Worm (Caenorhabditis elegans) whole organism, L3 larva: ENCODE measurements around the gene F37C4.8.

Experiments
- R02D3.7 ChIP-seq: fragments of 150-350 bp; optimal IDR thresholded peaks from 2 replicates; lab custom pipeline; 2014; ENCODE audit warnings: missing biosample characterization, missing genetic modification characterization
- aly-2 ChIP-seq: fragments of 150-350 bp; optimal IDR thresholded peaks from 2 replicates; lab custom pipeline; 2014; ENCODE audit warnings: missing biosample characterization, missing genetic modification characterization
- ama-1 ChIP-seq: fragments of 150-350 bp; optimal IDR thresholded peaks from 2 replicates; lab custom pipeline; 2018
- ceh-16 ChIP-seq: sonication (generic microtip); optimal IDR thresholded peaks from 2 replicates; lab custom pipeline; 2017; ENCODE audit warnings: missing biosample characterization, missing genetic modification characterization
- egl-5 ChIP-seq: fragments of 150-350 bp; optimal IDR thresholded peaks from 2 replicates; lab custom pipeline; 2017; ENCODE audit warnings: missing biosample characterization, missing genetic modification reagents, missing genetic modification characterization, inconsistent platforms
- elt-2 ChIP-seq: sonication (generic microtip); optimal IDR thresholded peaks from 2 replicates; lab custom pipeline; 2016; ENCODE audit warnings: missing genetic modification reagents, mild to moderate bottlenecking, missing genetic modification characterization, missing compliant biosample characterization
- elt-3 ChIP-seq, 3 experiments: fragments of 150-350 bp in 1 of 3; sonication (generic microtip) in 2 of 3; optimal IDR thresholded peaks; 2 replicates in 2 of 3; 4 replicates in 1 of 3; lab custom pipeline; 2014 to 2017; ENCODE audit warnings: missing biosample characterization in 3 of 3, missing genetic modification characterization in 3 of 3
- eor-1 ChIP-seq, 2 experiments: fragments of 150-350 bp; optimal IDR thresholded peaks; 2 replicates each; lab custom pipeline; 2014 to 2018; ENCODE audit warnings: missing biosample characterization in 2 of 2, missing genetic modification characterization in 2 of 2
- fkh-2 ChIP-seq: fragments of 150-350 bp; optimal IDR thresholded peaks from 2 replicates; lab custom pipeline; 2014; ENCODE audit warnings: missing biosample characterization, missing genetic modification reagents, missing genetic modification characterization
- fos-1 ChIP-seq: fragments of 150-350 bp; optimal IDR thresholded peaks from 2 replicates; lab custom pipeline; 2014; ENCODE audit warnings: missing biosample characterization, missing genetic modification characterization
- jun-1 ChIP-seq: fragments of 150-350 bp; optimal IDR thresholded peaks from 2 replicates; lab custom pipeline; 2014; ENCODE audit warnings: missing biosample characterization, missing genetic modification reagents, missing genetic modification characterization
- lin-15B ChIP-seq: fragments of 150-350 bp; optimal IDR thresholded peaks from 2 replicates; lab custom pipeline; 2014; ENCODE audit warnings: missing biosample characterization, missing genetic modification characterization
- lsy-12 ChIP-seq: sonication (generic microtip); optimal IDR thresholded peaks from 2 replicates; lab custom pipeline; 2016; ENCODE audit warnings: mild to moderate bottlenecking, missing genetic modification characterization, missing compliant biosample characterization
- mdl-1 ChIP-seq: fragments of 150-350 bp; optimal IDR thresholded peaks from 2 replicates; lab custom pipeline; 2014; ENCODE audit warnings: missing biosample characterization, missing genetic modification characterization
- mml-1 ChIP-seq: fragments of 150-350 bp; sonication (generic microtip); optimal IDR thresholded peaks from 3 replicates; lab custom pipeline; 2014; ENCODE audit warnings: missing biosample characterization, missing genetic modification characterization
- nhr-12 ChIP-seq: fragments of 150-350 bp; optimal IDR thresholded peaks from 2 replicates; lab custom pipeline; 2014; ENCODE audit warnings: missing biosample characterization, missing genetic modification characterization
- nhr-23 ChIP-seq: fragments of 150-350 bp; optimal IDR thresholded peaks from 2 replicates; lab custom pipeline; 2014; ENCODE audit warnings: missing biosample characterization, missing genetic modification reagents, missing genetic modification characterization
- nhr-237 ChIP-seq: fragments of 150-350 bp; optimal IDR thresholded peaks from 2 replicates; lab custom pipeline; 2014; ENCODE audit warnings: missing biosample characterization, missing genetic modification characterization
- nhr-25 ChIP-seq: sonication (generic microtip); optimal IDR thresholded peaks from 2 replicates; lab custom pipeline; 2017; ENCODE audit warnings: missing biosample characterization, missing genetic modification characterization
- nhr-28 ChIP-seq: fragments of 150-350 bp; optimal IDR thresholded peaks from 2 replicates; lab custom pipeline; 2014; ENCODE audit warnings: missing biosample characterization, missing genetic modification characterization
- nhr-43 ChIP-seq: sonication (generic microtip); optimal IDR thresholded peaks from 2 replicates; lab custom pipeline; 2016; ENCODE audit warnings: mild to moderate bottlenecking, missing genetic modification characterization, missing compliant biosample characterization; ENCODE audit not compliant: poor library complexity, severe bottlenecking
- nhr-76 ChIP-seq: fragments of 150-350 bp; sonication (generic microtip); optimal IDR thresholded peaks from 5 replicates; lab custom pipeline; 2014; ENCODE audit warnings: missing biosample characterization, missing genetic modification characterization
- nhr-77 ChIP-seq: fragments of 150-350 bp; optimal IDR thresholded peaks from 2 replicates; lab custom pipeline; 2014; ENCODE audit warnings: missing biosample characterization, missing genetic modification characterization
- pha-4 ChIP-seq: fragments of 150-350 bp; optimal IDR thresholded peaks from 2 replicates; lab custom pipeline; 2014; ENCODE audit warnings: missing biosample characterization, missing genetic modification reagents, missing genetic modification characterization
- pqm-1 ChIP-seq: fragments of 150-350 bp; optimal IDR thresholded peaks from 2 replicates; lab custom pipeline; 2017; ENCODE audit warnings: missing biosample characterization, missing genetic modification characterization, inconsistent platforms
- skn-1 ChIP-seq: fragments of 150-350 bp; optimal IDR thresholded peaks from 2 replicates; lab custom pipeline; 2014; ENCODE audit warnings: missing biosample characterization, missing genetic modification characterization
- snpc-4 ChIP-seq: fragments of 150-350 bp; optimal IDR thresholded peaks from 2 replicates; lab custom pipeline; 2014; ENCODE audit warnings: missing biosample characterization, missing genetic modification characterization
- tbx-2 ChIP-seq: sonication (generic microtip); optimal IDR thresholded peaks from 2 replicates; lab custom pipeline; 2016; ENCODE audit warnings: mild to moderate bottlenecking, missing genetic modification characterization, missing compliant biosample characterization
- unc-39 ChIP-seq: sonication (generic microtip); optimal IDR thresholded peaks from 4 replicates; lab custom pipeline; 2017; ENCODE audit warnings: missing biosample characterization, missing genetic modification characterization
- unc-62 ChIP-seq: fragments of 150-350 bp; sonication (generic microtip); optimal IDR thresholded peaks from 4 replicates; lab custom pipeline; 2014; ENCODE audit warnings: missing biosample characterization, missing genetic modification reagents, missing genetic modification characterization
- zag-1 ChIP-seq: fragments of 150-350 bp; optimal IDR thresholded peaks from 2 replicates; lab custom pipeline; 2014; ENCODE audit warnings: missing biosample characterization, missing genetic modification characterization
- ztf-11 ChIP-seq: fragments of 150-350 bp; optimal IDR thresholded peaks from 2 replicates; lab custom pipeline; 2014; ENCODE audit warnings: missing biosample characterization, missing genetic modification characterization
- ztf-4 ChIP-seq: fragments of 150-350 bp; optimal IDR thresholded peaks from 2 replicates; lab custom pipeline; 2014; ENCODE audit warnings: missing biosample characterization, missing genetic modification characterization

Gene F37C4.8

DNA sequence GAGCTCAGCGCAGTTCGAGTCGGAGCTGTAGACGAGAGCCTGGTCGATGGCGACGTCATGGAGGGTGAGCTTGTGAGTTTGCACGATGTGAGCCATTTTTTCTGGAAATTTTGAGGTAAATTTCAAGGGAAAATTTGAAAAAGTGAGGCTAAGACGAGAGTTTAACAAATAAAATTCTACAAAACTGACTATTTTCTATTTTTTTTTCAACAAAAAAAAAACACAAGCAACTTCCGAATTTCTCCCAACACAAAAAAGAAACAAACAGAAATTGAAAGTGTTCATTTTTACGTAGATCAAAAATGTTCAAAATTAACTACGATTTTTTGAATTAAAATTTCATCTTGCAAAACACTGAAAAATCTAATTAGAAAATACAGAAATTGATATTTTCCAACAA lies 7.3 kb downstream of the F37C4.8 start, which contains the start of gene F37C4.5:
TSS of gene F37C4.5 (minus strand) at position 101 of the 400 bp plus-strand sequence.
- TF ChIP-seq unc-62 (no peak), fos-1 (tag; lab: Kevin White, UChicago) (no peak), jun-1 (no peak), tbx-2 (tag; lab: Kevin White, UChicago) (no peak), fkh-2 (tag; lab: Kevin White, UChicago) (no peak), nhr-28 (no peak), pqm-1 (tag; lab: Kevin White, UChicago) (no peak), pha-4 (tag; lab: Kevin White, UChicago) (no peak), nhr-12 (no peak), mml-1 (tag; lab: Kevin White, UChicago) (no peak), mdl-1 (tag; lab: Kevin White, UChicago) (no peak), skn-1 (tag; lab: Kevin White, UChicago) (no peak), ama-1 (no peak), egl-5 (tag; lab: Kevin White, UChicago) (no peak)
- TF ChIP-seq, all 47 proteins: peak for 0

- no peak for TF ChIP-seq fos-1 (tag; lab: Kevin White, UChicago)
- peak; percentile 9 for TF ChIP-seq nhr-25 (tag; lab: Kevin White, UChicago)
- peak; percentile 31 for TF ChIP-seq pha-4 (tag; lab: Kevin White, UChicago)
Observed at ce11 chrIV:3873195-3873594, 7.8 kb downstream of the F37C4.8 start.

ce11 chrIV:3869875-3870274 lies 11.1 kb downstream of the F37C4.8 start:
- no peak for TF ChIP-seq nhr-25 (tag; lab: Kevin White, UChicago)
- no peak for TF ChIP-seq nhr-12
- no peak for TF ChIP-seq nhr-28
- no peak for TF ChIP-seq nhr-77
- TF ChIP-seq eor-1 (tag; optimal IDR thresholded peaks at IDR 0.05; lab: Kevin White, UChicago): no peak
- no peak for TF ChIP-seq zag-1
- no peak for TF ChIP-seq lsy-12 (tag; lab: Kevin White, UChicago)
- no peak for TF ChIP-seq tbx-2 (tag; lab: Kevin White, UChicago)
- no peak for TF ChIP-seq nhr-76 (tag; lab: Kevin White, UChicago)
- TF ChIP-seq ceh-16: no peak
- no peak for TF ChIP-seq elt-3 (tag; optimal IDR thresholded peaks at IDR 0.05; lab: Kevin White, UChicago)
- no peak for TF ChIP-seq nhr-43 (tag; lab: Kevin White, UChicago)
- TF ChIP-seq fkh-2 (tag; lab: Kevin White, UChicago): no peak
- no peak for TF ChIP-seq unc-39
- TF ChIP-seq pqm-1 (tag; lab: Kevin White, UChicago): no peak

DNA sequence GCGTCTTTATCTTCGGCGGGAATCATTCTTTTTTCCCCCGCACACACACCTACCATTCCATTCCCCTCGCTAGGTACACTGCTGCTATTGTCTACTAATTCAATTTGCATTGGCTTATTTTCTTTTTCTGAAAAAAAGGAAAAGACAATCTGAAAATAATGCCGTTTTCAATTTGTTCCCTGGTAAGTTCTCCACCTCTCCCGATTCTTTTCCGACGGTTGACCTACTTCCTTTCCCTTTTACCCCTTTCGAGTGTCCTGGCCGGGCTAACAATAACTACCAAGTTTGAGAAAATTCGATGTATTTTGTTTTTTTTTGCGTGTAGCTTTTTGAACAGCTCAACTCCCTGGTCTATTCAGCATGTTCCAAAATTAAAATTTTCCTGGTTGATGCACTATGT lies 13.8 kb downstream of the F37C4.8 start, which contains the start of gene F37C4.4:
TSS of gene F37C4.4 (plus strand) at position 58 of the 400 bp plus-strand sequence.
- TF ChIP-seq aly-2 (tag; lab: Kevin White, UChicago) (no peak), jun-1 (no peak), R02D3.7 (tag; lab: Kevin White, UChicago) (no peak), nhr-237 (tag; lab: Kevin White, UChicago) (no peak), elt-2 (no peak), pqm-1 (tag; lab: Kevin White, UChicago) (no peak)

DNA sequence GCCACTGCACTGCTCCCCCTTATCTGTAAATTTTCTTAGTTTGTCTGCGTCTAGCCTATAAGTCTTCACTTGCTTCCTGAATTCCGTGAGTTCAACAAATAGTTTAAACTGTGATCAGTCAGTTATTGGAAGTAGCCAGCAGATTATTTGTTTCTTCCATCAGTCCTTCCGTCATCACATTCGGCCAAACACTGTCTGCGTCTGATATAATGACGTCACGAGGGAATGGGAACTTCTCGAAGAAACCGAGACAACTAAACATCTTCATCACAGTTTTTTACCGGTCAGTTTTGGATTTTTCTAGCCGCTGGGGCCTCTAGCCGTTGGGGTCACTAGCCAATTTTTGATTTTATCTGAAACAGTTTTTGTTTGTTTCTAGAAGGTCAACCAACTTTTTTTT lies 15.0 kb downstream of the F37C4.8 start:
- TF ChIP-seq lin-15B (tag; lab: Kevin White, UChicago) (no peak), elt-2 (peak; percentile 38), aly-2 (tag; lab: Kevin White, UChicago) (no peak), pqm-1 (tag; lab: Kevin White, UChicago) (peak; percentile 30), ztf-11 (tag; lab: Kevin White, UChicago) (no peak), nhr-23 (tag; lab: Kevin White, UChicago) (peak; percentile 46), mdl-1 (tag; lab: Kevin White, UChicago) (no peak), nhr-25 (tag; lab: Kevin White, UChicago) (peak; percentile 55), nhr-12 (no peak), unc-62 (no peak), snpc-4 (tag; lab: Kevin White, UChicago) (no peak), lsy-12 (tag; lab: Kevin White, UChicago) (no peak), tbx-2 (tag; lab: Kevin White, UChicago) (no peak), ztf-4 (tag; lab: Kevin White, UChicago) (no peak)
